Worm (Caenorhabditis elegans): Measurements from ENCODE around the gene C42D4.19.

ce11 chrIV:7203696-7204095 is 28.2 kb downstream of the C42D4.19 start, which contains the start of gene R13A1.3:
- TF ChIP-seq mab-5 (tag; optimal IDR thresholded peaks at IDR 0.05) (no peak), elt-3 (tag; optimal IDR thresholded peaks at IDR 0.05) (no peak), snpc-4 (tag; optimal IDR thresholded peaks at IDR 0.05) (no peak)

Data from whole organism, mixed stage, embryonic.